Fruit fly (Drosophila melanogaster): ENCODE measurements around the gene CG33229.

The CG33229 gene

dm6 chr3L:270760-271500 lies 47.3 kb downstream of the CG33229 start, which contains the start of gene miple2 (continued):
- peak; percentile 69 for TF ChIP-seq CG2678 (tag; optimal IDR thresholded peaks at IDR 0.05)
- no peak for TF ChIP-seq ash1 (GFP tag; optimal IDR thresholded peaks at IDR 0.05)
- TF ChIP-seq fd102C (GFP tag; optimal IDR thresholded peaks at IDR 0.05) = peak; percentile 80
- TF ChIP-seq ewg (GFP tag; optimal IDR thresholded peaks at IDR 0.05) = no peak
- TF ChIP-seq stc (GFP tag; IDR thresholded peaks at IDR 0.05) = no peak
- no peak for TF ChIP-seq CG7372 (GFP tag; IDR thresholded peaks at IDR 0.05)
- TF ChIP-seq her (GFP tag; optimal IDR thresholded peaks at IDR 0.05) = no peak
- TF ChIP-seq al (GFP tag; IDR thresholded peaks at IDR 0.05) = no peak
- TF ChIP-seq phol (tag; optimal IDR thresholded peaks at IDR 0.05) = peak; percentile 47
- no peak for TF ChIP-seq zen (tag; optimal IDR thresholded peaks at IDR 0.05)
- TF ChIP-seq kah (GFP tag; optimal IDR thresholded peaks at IDR 0.05) = peak; percentile 41
- TF ChIP-seq ac (GFP tag; optimal IDR thresholded peaks at IDR 0.05) = peak; percentile 40
- TF ChIP-seq chif (GFP tag; optimal IDR thresholded peaks at IDR 0.05) = peak; percentile 15 to 16
- peak; percentile 6 for TF ChIP-seq CHES-1-like (GFP tag; optimal IDR thresholded peaks at IDR 0.05)
- TF ChIP-seq NC2β (GFP tag; optimal IDR thresholded peaks at IDR 0.05) = no peak
- TF ChIP-seq sr (GFP tag; IDR thresholded peaks at IDR 0.05) = no peak
- no peak for TF ChIP-seq sna (GFP tag; IDR thresholded peaks at IDR 0.05; ENCODE audit: partially characterized antibody)
- TF ChIP-seq Usf (GFP tag; optimal IDR thresholded peaks at IDR 0.05) = no peak
- no peak for TF ChIP-seq tna (GFP tag; IDR thresholded peaks at IDR 0.05; ENCODE audit: partially characterized antibody)
- TF ChIP-seq CG10543 (GFP tag; optimal IDR thresholded peaks at IDR 0.05) = peak; percentile 70
- TF ChIP-seq CG11085 (GFP tag; IDR thresholded peaks at IDR 0.05) = no peak
- TF ChIP-seq CG12155 (GFP tag; optimal IDR thresholded peaks at IDR 0.05) = no peak
- no peak for TF ChIP-seq CG10366 (GFP tag; IDR thresholded peaks at IDR 0.05)
- TF ChIP-seq Pdp1 (GFP tag; optimal IDR thresholded peaks at IDR 0.05) = peak; percentile 20 to 100
- no peak for TF ChIP-seq usp (GFP tag; optimal IDR thresholded peaks at IDR 0.05)
- TF ChIP-seq CG17328 (GFP tag; IDR thresholded peaks at IDR 0.05) = 0 out of 2 replicates have a peak, but pooled peaks have one; percentile 12
- no peak for TF ChIP-seq knrl (GFP tag; IDR thresholded peaks at IDR 0.05; ENCODE audit: partially characterized antibody)
- no peak for TF ChIP-seq Mrtf (GFP tag; IDR thresholded peaks at IDR 0.05)
- TF ChIP-seq cg (GFP tag; optimal IDR thresholded peaks at IDR 0.05) = peak; percentile 91
- peak; percentile 53 for TF ChIP-seq CG2875 (GFP tag; optimal IDR thresholded peaks at IDR 0.05)
- no peak for TF ChIP-seq klu (GFP tag; IDR thresholded peaks at IDR 0.05)
- no peak for TF ChIP-seq CG6175 (GFP tag; IDR thresholded peaks at IDR 0.05)
- peak in 1 of 3 experiments; percentile 16 for TF ChIP-seq Stat92E (GFP tag; optimal IDR thresholded peaks at IDR 0.05)
- no peak for TF ChIP-seq hbn (GFP tag; IDR thresholded peaks at IDR 0.05; ENCODE audit: partially characterized antibody)
- no peak for TF ChIP-seq CG3847 (GFP tag; IDR thresholded peaks at IDR 0.05)
- TF ChIP-seq GATAe (GFP tag; conservative IDR thresholded peaks at IDR 0.05) = no peak; the same call in 1 of the 2 replicates
- TF ChIP-seq Kr (GFP tag; optimal IDR thresholded peaks at IDR 0.05) = peak; percentile 51

- TF ChIP-seq Med (GFP tag) (peak; percentile 72), sens-2 (GFP tag; IDR thresholded peaks at IDR 0.05) (peak; percentile 42; the same call in 1 of the 2 replicates), chm (GFP tag; IDR thresholded peaks at IDR 0.05) (peak; percentile 80), twi (tag; optimal IDR thresholded peaks at IDR 0.05) (peak; percentile 93), Side (GFP tag; optimal IDR thresholded peaks at IDR 0.05) (no peak), Bgb (GFP tag; IDR thresholded peaks at IDR 0.05; ENCODE audit: partially characterized antibody) (peak; percentile 76), CG13287 (GFP tag; IDR thresholded peaks at IDR 0.05; ENCODE audit: partially characterized antibody) (peak; percentile 51; the same call in 1 of the 2 replicates), E2f1 (GFP tag; IDR thresholded peaks at IDR 0.05) (no peak), lbe (GFP tag; optimal IDR thresholded peaks at IDR 0.05) (no peak), z (GFP tag; IDR thresholded peaks at IDR 0.05) (peak; percentile 99), pros (GFP tag; optimal IDR thresholded peaks at IDR 0.05) (peak; percentile 99), chinmo (GFP tag; IDR thresholded peaks at IDR 0.05; ENCODE audit: partially characterized antibody) (peak; percentile 92; the same call in 3 of the 4 replicates)
Observed at dm6 chr3L:271501-272249, 48.0 kb downstream of the CG33229 start.

Measured in whole organism, embryonic.